Worm (Caenorhabditis elegans) whole organism, L1 larva: Measurements from ENCODE around the gene R08D7.4.

Source experiments
- C34B4.2 ChIP-seq: sonication (generic microtip); optimal IDR thresholded peaks from 2 replicates; lab custom pipeline; 2017; ENCODE audit warnings: mild to moderate bottlenecking, missing genetic modification characterization, missing compliant biosample characterization
- ama-1 ChIP-seq: fragments of 150-350 bp; optimal IDR thresholded peaks from 2 replicates; lab custom pipeline; 2014
- blmp-1 ChIP-seq: fragments of 150-350 bp; optimal IDR thresholded peaks from 2 replicates; lab custom pipeline; 2014; ENCODE audit warnings: missing biosample characterization, missing genetic modification characterization
- ceh-63 ChIP-seq: fragments of 200-800 bp; sonication (Bioruptor generic); optimal IDR thresholded peaks from 2 replicates; lab custom pipeline; 2018; ENCODE audit warnings: mild to moderate bottlenecking, missing genetic modification characterization, missing compliant biosample characterization
- ceh-8 ChIP-seq: fragments of 200-800 bp; sonication (Bioruptor generic); optimal IDR thresholded peaks from 2 replicates; lab custom pipeline; 2018; ENCODE audit warnings: mild to moderate bottlenecking, missing genetic modification characterization, moderate library complexity, missing compliant biosample characterization
- dpl-1 ChIP-seq, 3 experiments: fragments of 150-350 bp in 2 of 3; sonication (generic microtip) in 1 of 3; optimal IDR thresholded peaks; 2 replicates each; lab custom pipeline; 2014 to 2017; ENCODE audit warnings: missing biosample characterization in 3 of 3, missing genetic modification characterization in 3 of 3, missing genetic modification reagents in 3 of 3
- dsc-1 ChIP-seq: sonication (generic microtip); optimal IDR thresholded peaks from 2 replicates; lab custom pipeline; 2016; ENCODE audit warnings: mild to moderate bottlenecking, missing genetic modification characterization, missing compliant biosample characterization
- efl-1 ChIP-seq, 4 experiments: fragments of 150-350 bp; optimal IDR thresholded peaks in 3 of 4; peaks in 1 of 4; 1 replicate in 1 of 4; 2 replicates in 3 of 4; lab custom pipeline; 2014; ENCODE audit warnings: missing biosample characterization in 2 of 4, missing genetic modification characterization in 2 of 4, missing genetic modification reagents in 2 of 4
- egl-13 ChIP-seq: sonication (generic microtip); optimal IDR thresholded peaks from 2 replicates; lab custom pipeline; 2016; ENCODE audit warnings: missing genotype, missing genetic modification reagents, missing genetic modification characterization, missing compliant biosample characterization
- elt-3 ChIP-seq, 6 experiments: fragments of 150-350 bp in 1 of 6; sonication (generic microtip); optimal IDR thresholded peaks; 2 replicates each; lab custom pipeline; 2017 to 2018; ENCODE audit warnings: missing biosample characterization in 6 of 6, missing genetic modification characterization in 6 of 6, inconsistent platforms in 1 of 6
- ets-5 ChIP-seq: fragments of 200-800 bp; sonication (Bioruptor generic); IDR thresholded peaks from 2 replicates; pipeline ENCODE4 v1.3.6; 2022; ENCODE audit warnings: missing genetic modification characterization, missing compliant biosample characterization
- fkh-10 ChIP-seq: sonication (generic microtip); optimal IDR thresholded peaks from 2 replicates; lab custom pipeline; 2017; ENCODE audit warnings: missing biosample characterization, missing genetic modification reagents, missing genetic modification characterization
- fkh-4 ChIP-seq: sonication (generic microtip); optimal IDR thresholded peaks from 2 replicates; lab custom pipeline; 2016; ENCODE audit warnings: missing compliant biosample characterization, missing genetic modification characterization, borderline replicate concordance
- grh-1 ChIP-seq: fragments of 200-800 bp; sonication (Bioruptor generic); IDR thresholded peaks from 2 replicates; pipeline ENCODE4 v1.3.6; 2022; ENCODE audit warnings: missing genetic modification reagents, missing genetic modification characterization, missing compliant biosample characterization
- hpl-2 ChIP-seq: fragments of 150-350 bp; optimal IDR thresholded peaks from 2 replicates; lab custom pipeline; 2014; ENCODE audit warnings: missing biosample characterization, missing genetic modification reagents, missing genetic modification characterization
- lin-13 ChIP-seq: fragments of 150-350 bp; optimal IDR thresholded peaks from 2 replicates; lab custom pipeline; 2014; ENCODE audit warnings: missing biosample characterization, missing genetic modification reagents, missing genetic modification characterization
- lin-14 ChIP-seq: fragments of 200-800 bp; sonication (Bioruptor generic); optimal IDR thresholded peaks from 2 replicates; lab custom pipeline; 2018; ENCODE audit warnings: mild to moderate bottlenecking, missing genetic modification characterization, moderate library complexity, missing compliant biosample characterization
- lin-35 ChIP-seq, 2 experiments: fragments of 150-350 bp; optimal IDR thresholded peaks; 2 replicates each; lab custom pipeline; 2014; ENCODE audit warnings: missing biosample characterization in 2 of 2, missing genetic modification characterization in 2 of 2, missing genetic modification reagents in 2 of 2
- lsy-2 ChIP-seq, 2 experiments: fragments of 150-350 bp; optimal IDR thresholded peaks; 2 replicates each; lab custom pipeline; 2014; ENCODE audit warnings: missing biosample characterization in 2 of 2, missing genetic modification characterization in 2 of 2
- mab-9 ChIP-seq: fragments of 200-800 bp; sonication (Bioruptor generic); IDR thresholded peaks from 2 replicates; pipeline ENCODE4 v1.3.6; 2022; ENCODE audit warnings: missing genetic modification reagents, missing genetic modification characterization, missing compliant biosample characterization
- mdl-1 ChIP-seq, 2 experiments: fragments of 150-350 bp; optimal IDR thresholded peaks; 2 replicates each; lab custom pipeline; 2014 to 2017; ENCODE audit warnings: missing biosample characterization in 2 of 2, missing genetic modification characterization in 2 of 2, inconsistent platforms in 1 of 2
- nhr-19 ChIP-seq: fragments of 200-800 bp; sonication (Bioruptor generic); conservative IDR thresholded peaks from 2 replicates; pipeline ENCODE4 v1.3.6; 2022; ENCODE audit warnings: missing genetic modification characterization, missing compliant biosample characterization
- nhr-20 ChIP-seq: sonication (generic microtip); optimal IDR thresholded peaks from 2 replicates; lab custom pipeline; 2016; ENCODE audit warnings: mild to moderate bottlenecking, missing genetic modification characterization, missing compliant biosample characterization
- nhr-71 ChIP-seq: sonication (generic microtip); optimal IDR thresholded peaks from 2 replicates; lab custom pipeline; 2016; ENCODE audit warnings: mild to moderate bottlenecking, missing genetic modification characterization, moderate library complexity, missing compliant biosample characterization
- nhr-77 ChIP-seq: fragments of 150-350 bp; optimal IDR thresholded peaks from 2 replicates; lab custom pipeline; 2014; ENCODE audit warnings: missing biosample characterization, missing genetic modification characterization
- nhr-85 ChIP-seq: sonication (generic microtip); peaks from one replicate; lab custom pipeline; 2016; ENCODE audit warnings: missing genetic modification characterization, inconsistent platforms, missing compliant biosample characterization
- nhr-90 ChIP-seq: sonication (generic microtip); optimal IDR thresholded peaks from 2 replicates; lab custom pipeline; 2016; ENCODE audit warnings: mild to moderate bottlenecking, missing genetic modification characterization, missing compliant biosample characterization; ENCODE audit not compliant: poor library complexity
- pag-3 ChIP-seq: sonication (generic microtip); optimal IDR thresholded peaks from 2 replicates; lab custom pipeline; 2017; ENCODE audit warnings: missing genetic modification characterization, mild to moderate bottlenecking, missing compliant biosample characterization, antibody characterized with exemption, borderline replicate concordance; ENCODE audit not compliant: insufficient read depth
- pax-3 ChIP-seq: fragments of 200-800 bp; sonication (Bioruptor generic); optimal IDR thresholded peaks from 2 replicates; lab custom pipeline; 2018; ENCODE audit warnings: mild to moderate bottlenecking, missing genetic modification characterization, moderate library complexity, missing compliant biosample characterization
- pqm-1 ChIP-seq: sonication (generic microtip); optimal IDR thresholded peaks from 3 replicates; lab custom pipeline; 2017; ENCODE audit warnings: missing biosample characterization, missing genetic modification characterization
- rnt-1 ChIP-seq: sonication (generic microtip); optimal IDR thresholded peaks from 2 replicates; lab custom pipeline; 2016; ENCODE audit warnings: mild to moderate bottlenecking, missing genetic modification characterization, moderate library complexity, missing compliant biosample characterization
- skn-1 ChIP-seq: fragments of 150-350 bp; optimal IDR thresholded peaks from 2 replicates; lab custom pipeline; 2014; ENCODE audit warnings: missing biosample characterization, missing genetic modification characterization
- snu-23 ChIP-seq: sonication (generic microtip); optimal IDR thresholded peaks from 2 replicates; lab custom pipeline; 2016; ENCODE audit warnings: missing genetic modification characterization, missing compliant biosample characterization
- sox-4 ChIP-seq: sonication (generic microtip); optimal IDR thresholded peaks from 2 replicates; lab custom pipeline; 2016; ENCODE audit warnings: missing genetic modification characterization, missing compliant biosample characterization
- swsn-7 ChIP-seq: sonication (generic microtip); optimal IDR thresholded peaks from 2 replicates; lab custom pipeline; 2016; ENCODE audit warnings: missing genetic modification characterization, missing compliant biosample characterization
- tbx-2 ChIP-seq: sonication (generic microtip); optimal IDR thresholded peaks from 2 replicates; lab custom pipeline; 2016; ENCODE audit warnings: missing genetic modification characterization, missing compliant biosample characterization
- unc-98 ChIP-seq: fragments of 200-800 bp; sonication (Bioruptor generic); IDR thresholded peaks from 2 replicates; pipeline ENCODE4 v1.3.6; 2022; ENCODE audit warnings: missing genetic modification characterization, missing compliant biosample characterization
- vab-15 ChIP-seq: sonication (generic microtip); optimal IDR thresholded peaks from 2 replicates; lab custom pipeline; 2017; ENCODE audit warnings: missing genotype, mild to moderate bottlenecking, missing genetic modification characterization, missing compliant biosample characterization
- xbp-1 ChIP-seq: sonication (generic microtip); optimal IDR thresholded peaks from 2 replicates; lab custom pipeline; 2016; ENCODE audit warnings: missing genetic modification characterization, missing compliant biosample characterization
- zip-4 ChIP-seq: fragments of 200-800 bp; sonication (Bioruptor generic); optimal IDR thresholded peaks from 2 replicates; lab custom pipeline; 2018; ENCODE audit warnings: mild to moderate bottlenecking, missing genetic modification characterization, moderate library complexity, missing compliant biosample characterization
- ztf-4 ChIP-seq: fragments of 150-350 bp; optimal IDR thresholded peaks from 2 replicates; lab custom pipeline; 2014; ENCODE audit warnings: missing biosample characterization, missing genetic modification characterization

R08D7.4 gene

ce11 chrIII:8971255-8972020, at the start of gene R08D7.4, which contains the start of gene eif-3.D (continued):
- TF ChIP-seq skn-1 (peak; percentile 50), nhr-85 (tag; lab: Kevin White, UChicago) (peak; percentile 74), ceh-8 (GFP tag; lab: Kevin White, UChicago) (no peak), pax-3 (tag; lab: Kevin White, UChicago) (no peak), ama-1 (lab: Kevin White, UChicago) (no peak), ets-5 (GFP tag; lab: Robert Waterston, UW) (no peak), pag-3 (tag; lab: Kevin White, UChicago) (no peak), fkh-4 (tag; lab: Kevin White, UChicago) (peak; percentile 5), egl-13 (tag; lab: Kevin White, UChicago) (no peak), dpl-1 (GFP tag; optimal IDR thresholded peaks at IDR 0.05; lab: Kevin White, UChicago) (peak; percentile 63 to 77 (median 76)), unc-98 (GFP tag; lab: Robert Waterston, UW) (no peak)

- no peak for TF ChIP-seq nhr-90
- peak; percentile 29; the same call in 1 of the 2 replicates for TF ChIP-seq nhr-19 (GFP tag; lab: Robert Waterston, UW)
- no peak for TF ChIP-seq zip-4 (GFP tag; lab: Kevin White, UChicago)
- no peak for TF ChIP-seq grh-1
- no peak for TF ChIP-seq dpl-1 (GFP tag; optimal IDR thresholded peaks at IDR 0.05; lab: Kevin White, UChicago)
- TF ChIP-seq pax-3 (tag; lab: Kevin White, UChicago): no peak
- peak; percentile 65 for TF ChIP-seq nhr-20 (tag; lab: Kevin White, UChicago)
- peak in 1 of 2 experiments; percentile 14 for TF ChIP-seq lin-35 (GFP tag; optimal IDR thresholded peaks at IDR 0.05; lab: Kevin White, UChicago)
- peak; percentile 77 for TF ChIP-seq ztf-4 (tag; lab: Kevin White, UChicago)
- TF ChIP-seq mdl-1 (tag; optimal IDR thresholded peaks at IDR 0.05; lab: Kevin White, UChicago): peak in 1 of 2 experiments; percentile 2
- TF ChIP-seq lsy-2 (tag; optimal IDR thresholded peaks at IDR 0.05; lab: Kevin White, UChicago): peak in 1 of 2 experiments; percentile 25
- no peak for TF ChIP-seq mab-9
- TF ChIP-seq tbx-2 (tag; lab: Kevin White, UChicago): no peak
- TF ChIP-seq snu-23 (GFP tag; lab: Kevin White, UChicago): peak; percentile 55
- TF ChIP-seq elt-3 (tag; optimal IDR thresholded peaks at IDR 0.05; lab: Kevin White, UChicago): no peak
- peak in 1 of 2 experiments; percentile 24 for TF ChIP-seq efl-1 (optimal IDR thresholded peaks at IDR 0.05; lab: Kevin White, UChicago)
- TF ChIP-seq efl-1 (GFP tag; optimal IDR thresholded peaks at IDR 0.05 in 1 of 2; lab: Kevin White, UChicago): peak in 1 of 2 experiments; percentile 58
- no peak for TF ChIP-seq blmp-1 (tag; lab: Kevin White, UChicago)
- no peak for TF ChIP-seq nhr-77 (tag; lab: Kevin White, UChicago)
- no peak for TF ChIP-seq dsc-1 (tag; lab: Kevin White, UChicago)
- no peak for TF ChIP-seq C34B4.2 (tag; lab: Kevin White, UChicago)
- TF ChIP-seq ama-1 (lab: Kevin White, UChicago): no peak
- TF ChIP-seq pqm-1 (tag; lab: Kevin White, UChicago): no peak
- peak; percentile 73 for TF ChIP-seq nhr-85 (tag; lab: Kevin White, UChicago)
- no peak for TF ChIP-seq unc-98 (GFP tag; lab: Robert Waterston, UW)
- TF ChIP-seq sox-4 (tag; lab: Kevin White, UChicago): no peak
- no peak for TF ChIP-seq skn-1
- peak; percentile 20 for TF ChIP-seq swsn-7 (tag; lab: Kevin White, UChicago)
- no peak for TF ChIP-seq lin-13
- TF ChIP-seq xbp-1: no peak
- peak; percentile 68 for TF ChIP-seq lin-14
- TF ChIP-seq hpl-2 (GFP tag; lab: Kevin White, UChicago): no peak
- TF ChIP-seq ceh-63: no peak
- TF ChIP-seq fkh-10 (GFP tag; lab: Kevin White, UChicago): no peak
- TF ChIP-seq vab-15 (tag; lab: Kevin White, UChicago): no peak
- no peak for TF ChIP-seq rnt-1 (tag; lab: Kevin White, UChicago)
- TF ChIP-seq nhr-71: peak; percentile 54
- TF ChIP-seq, all 84 proteins: peak for 12
Observed at ce11 chrIII:8922061-8922460, 49.6 kb upstream of the R08D7.4 start.
